Worm (Caenorhabditis elegans) whole organism, young adult: ENCODE results near the gene dohh-1.

Source experiments
- B0019.2 ChIP-seq: fragments of 200-800 bp; sonication (Bioruptor generic); conservative IDR thresholded peaks from 2 replicates; pipeline ENCODE4 v1.3.6; 2022; ENCODE audit warnings: missing genetic modification reagents, missing genetic modification characterization, missing compliant biosample characterization
- B0261.1 ChIP-seq: sonication (generic microtip); optimal IDR thresholded peaks from 2 replicates; lab custom pipeline; 2016; ENCODE audit warnings: mild to moderate bottlenecking, missing genetic modification characterization, moderate library complexity, missing compliant biosample characterization
- D2030.7 ChIP-seq: fragments of 200-800 bp; sonication (Bioruptor generic); IDR thresholded peaks from 2 replicates; pipeline ENCODE4 v1.3.6; 2022; ENCODE audit warnings: missing genetic modification reagents, missing genetic modification characterization, missing compliant biosample characterization
- F22D6.2 ChIP-seq: sonication (generic microtip); optimal IDR thresholded peaks from 2 replicates; lab custom pipeline; 2016; ENCODE audit warnings: mild to moderate bottlenecking, missing genetic modification characterization, missing compliant biosample characterization
- F33H1.4 ChIP-seq: fragments of 200-800 bp; sonication (Bioruptor generic); IDR thresholded peaks from 2 replicates; pipeline ENCODE4 v1.3.6; 2022; ENCODE audit warnings: missing genetic modification reagents, missing genetic modification characterization, missing compliant biosample characterization
- F39B2.1 ChIP-seq: fragments of 200-800 bp; sonication (Bioruptor generic); IDR thresholded peaks from 2 replicates; pipeline ENCODE4 v1.3.6; 2022; ENCODE audit warnings: missing genetic modification reagents, missing genetic modification characterization, missing compliant biosample characterization
- F52B5.7 ChIP-seq: sonication (generic microtip); optimal IDR thresholded peaks from 2 replicates; lab custom pipeline; 2016; ENCODE audit warnings: mild to moderate bottlenecking, missing genetic modification characterization, missing compliant biosample characterization
- F57C9.4 ChIP-seq: sonication (generic microtip); optimal IDR thresholded peaks from 2 replicates; lab custom pipeline; 2017; ENCODE audit warnings: mild to moderate bottlenecking, missing genetic modification characterization, missing compliant biosample characterization
- Y67H2A.10 ChIP-seq: fragments of 200-800 bp; sonication (Bioruptor generic); conservative IDR thresholded peaks from 2 replicates; pipeline ENCODE4 v1.3.6; 2022; ENCODE audit warnings: missing genetic modification reagents, missing genetic modification characterization, missing compliant biosample characterization
- Y95B8A.8 ChIP-seq: fragments of 200-800 bp; sonication (Bioruptor generic); IDR thresholded peaks from 2 replicates; pipeline ENCODE4 v1.3.6; 2022; ENCODE audit warnings: missing genetic modification reagents, missing genetic modification characterization, missing compliant biosample characterization
- attf-6 ChIP-seq: fragments of 200-800 bp; sonication (Bioruptor generic); IDR thresholded peaks from 2 replicates; pipeline ENCODE4 v1.3.6; 2022; ENCODE audit warnings: missing genetic modification reagents, missing genetic modification characterization, missing compliant biosample characterization
- bed-1 ChIP-seq: fragments of 200-800 bp; sonication (Bioruptor generic); IDR thresholded peaks from 2 replicates; pipeline ENCODE4 v1.3.6; 2022; ENCODE audit warnings: missing genetic modification reagents, missing genetic modification characterization, missing compliant biosample characterization
- ceh-100 ChIP-seq: fragments of 200-800 bp; sonication (Bioruptor generic); IDR thresholded peaks from 2 replicates; pipeline ENCODE4 v1.3.6; 2022; ENCODE audit warnings: missing genetic modification reagents, missing genetic modification characterization, missing compliant biosample characterization
- ceh-40 ChIP-seq: fragments of 200-800 bp; sonication (Bioruptor generic); IDR thresholded peaks from 2 replicates; pipeline ENCODE4 v1.3.6; 2022; ENCODE audit warnings: missing genetic modification characterization, missing compliant biosample characterization
- ceh-58 ChIP-seq: fragments of 200-800 bp; sonication (Bioruptor generic); IDR thresholded peaks from 2 replicates; pipeline ENCODE4 v1.3.6; 2022; ENCODE audit warnings: missing genetic modification characterization, missing compliant biosample characterization
- dox-1 ChIP-seq: fragments of 200-800 bp; sonication (Bioruptor generic); IDR thresholded peaks from 2 replicates; pipeline ENCODE4 v1.3.6; 2022; ENCODE audit warnings: missing genetic modification reagents, missing genetic modification characterization, missing compliant biosample characterization
- dpl-1 ChIP-seq: fragments of 150-350 bp; optimal IDR thresholded peaks from 2 replicates; lab custom pipeline; 2014; ENCODE audit warnings: missing biosample characterization, missing genetic modification reagents, missing genetic modification characterization
- egrh-3 ChIP-seq: fragments of 200-800 bp; sonication (Bioruptor generic); IDR thresholded peaks from 2 replicates; pipeline ENCODE4 v1.3.6; 2022; ENCODE audit warnings: missing genetic modification reagents, missing genetic modification characterization, missing compliant biosample characterization
- ets-4 ChIP-seq: fragments of 200-800 bp; sonication (Bioruptor generic); optimal IDR thresholded peaks from 2 replicates; lab custom pipeline; 2018; ENCODE audit warnings: mild to moderate bottlenecking, missing genetic modification characterization, missing compliant biosample characterization
- fkh-3 ChIP-seq: sonication (generic microtip); optimal IDR thresholded peaks from 2 replicates; lab custom pipeline; 2016; ENCODE audit warnings: mild to moderate bottlenecking, missing genetic modification characterization, missing compliant biosample characterization
- hmg-1.2 ChIP-seq: fragments of 200-800 bp; sonication (Bioruptor generic); IDR thresholded peaks from 2 replicates; pipeline ENCODE4 v1.3.6; 2022; ENCODE audit warnings: missing genetic modification reagents, missing genetic modification characterization, missing compliant biosample characterization
- hrde-1 ChIP-seq: sonication (generic microtip); optimal IDR thresholded peaks from 2 replicates; lab custom pipeline; 2016; ENCODE audit warnings: missing genetic modification characterization, mild to moderate bottlenecking, missing compliant biosample characterization, moderate library complexity, missing genotype, missing genetic modification reagents, borderline replicate concordance
- lag-1 ChIP-seq: fragments of 200-800 bp; sonication (Bioruptor generic); IDR thresholded peaks from 2 replicates; pipeline ENCODE4 v1.3.6; 2022; ENCODE audit warnings: missing genetic modification reagents, missing genetic modification characterization, missing compliant biosample characterization
- let-607 ChIP-seq, 2 experiments: fragments of 200-800 bp in 1 of 2; sonication (Bioruptor generic) in 1 of 2; sonication (generic microtip) in 1 of 2; optimal IDR thresholded peaks; 2 replicates each; lab custom pipeline; 2016 to 2018; ENCODE audit warnings: mild to moderate bottlenecking in 2 of 2, missing compliant biosample characterization in 2 of 2, missing genetic modification characterization in 2 of 2, moderate library complexity in 2 of 2, missing genotype in 1 of 2
- lsl-1 ChIP-seq: fragments of 200-800 bp; sonication (Bioruptor generic); optimal IDR thresholded peaks from 2 replicates; lab custom pipeline; 2018; ENCODE audit warnings: mild to moderate bottlenecking, missing genetic modification characterization, moderate library complexity, missing compliant biosample characterization
- mes-4 ChIP-seq: sonication (generic microtip); optimal IDR thresholded peaks from 2 replicates; lab custom pipeline; 2016; ENCODE audit warnings: missing genotype, missing genetic modification characterization, missing compliant biosample characterization
- mxl-1 ChIP-seq: sonication (generic microtip); optimal IDR thresholded peaks from 2 replicates; lab custom pipeline; 2016; ENCODE audit warnings: missing genetic modification characterization, missing compliant biosample characterization
- nfya-1 ChIP-seq: sonication (generic microtip); optimal IDR thresholded peaks from 2 replicates; lab custom pipeline; 2017; ENCODE audit warnings: antibody characterized with exemption, missing compliant biosample characterization, missing genetic modification characterization, borderline replicate concordance; ENCODE audit not compliant: insufficient read depth
- nhr-120 ChIP-seq: fragments of 200-800 bp; sonication (Bioruptor generic); IDR thresholded peaks from 2 replicates; pipeline ENCODE4 v1.3.6; 2022; ENCODE audit warnings: missing genetic modification characterization, missing compliant biosample characterization
- rpc-1 ChIP-seq, 2 experiments: fragments of 150-350 bp in 1 of 2; sonication (generic microtip) in 1 of 2; optimal IDR thresholded peaks; 2 replicates each; lab custom pipeline; 2014 to 2018; ENCODE audit warnings: missing biosample characterization in 1 of 2, missing genetic modification characterization in 1 of 2, missing genetic modification reagents in 1 of 2, missing genotype in 1 of 2
- sdz-38 ChIP-seq: sonication (generic microtip); optimal IDR thresholded peaks from 2 replicates; lab custom pipeline; 2016; ENCODE audit warnings: missing genotype, missing genetic modification characterization, missing compliant biosample characterization
- snpc-1.1 ChIP-seq: sonication (generic microtip); optimal IDR thresholded peaks from 2 replicates; lab custom pipeline; 2017; ENCODE audit warnings: missing genetic modification characterization, mild to moderate bottlenecking, missing compliant biosample characterization, antibody characterized with exemption, moderate library complexity, missing genotype, missing genetic modification reagents; ENCODE audit not compliant: insufficient read depth
- snpc-1.3 ChIP-seq: sonication (generic microtip); optimal IDR thresholded peaks from 2 replicates; lab custom pipeline; 2017; ENCODE audit warnings: missing genetic modification characterization, mild to moderate bottlenecking, missing compliant biosample characterization, antibody characterized with exemption, moderate library complexity, missing genotype, missing genetic modification reagents; ENCODE audit not compliant: insufficient read depth
- somi-1 ChIP-seq: fragments of 200-800 bp; sonication (Bioruptor generic); optimal IDR thresholded peaks from 2 replicates; lab custom pipeline; 2018; ENCODE audit warnings: mild to moderate bottlenecking, missing genetic modification characterization, missing compliant biosample characterization
- tbp1 ChIP-seq: fragments of 200-800 bp; sonication (Bioruptor generic); optimal IDR thresholded peaks from 2 replicates; lab custom pipeline; 2018; ENCODE audit warnings: mild to moderate bottlenecking, missing genetic modification characterization, missing compliant biosample characterization
- tbx-9 ChIP-seq: sonication (generic microtip); optimal IDR thresholded peaks from 2 replicates; lab custom pipeline; 2016; ENCODE audit warnings: borderline replicate concordance, missing genetic modification characterization, inconsistent platforms, missing compliant biosample characterization
- zfh-2 ChIP-seq: fragments of 200-800 bp; sonication (Bioruptor generic); conservative IDR thresholded peaks from 2 replicates; pipeline ENCODE4 v1.3.6; 2022; ENCODE audit warnings: missing genetic modification reagents, missing genetic modification characterization, missing compliant biosample characterization
- ztf-18 ChIP-seq: sonication (generic microtip); optimal IDR thresholded peaks from 2 replicates; lab custom pipeline; 2016; ENCODE audit warnings: missing genotype, mild to moderate bottlenecking, missing genetic modification characterization, missing compliant biosample characterization
- ztf-22 ChIP-seq: fragments of 200-800 bp; sonication (Bioruptor generic); optimal IDR thresholded peaks from 2 replicates; lab custom pipeline; 2018; ENCODE audit warnings: mild to moderate bottlenecking, missing genetic modification characterization, moderate library complexity, missing compliant biosample characterization
- ztf-28 ChIP-seq: fragments of 200-800 bp; sonication (Bioruptor generic); IDR thresholded peaks from 2 replicates; pipeline ENCODE4 v1.3.6; 2022; ENCODE audit warnings: missing genetic modification reagents, missing genetic modification characterization, missing compliant biosample characterization
- ztf-3 ChIP-seq: fragments of 200-800 bp; sonication (Bioruptor generic); optimal IDR thresholded peaks from 2 replicates; lab custom pipeline; 2018; ENCODE audit warnings: mild to moderate bottlenecking, missing genetic modification characterization, missing compliant biosample characterization
- ztf-6 ChIP-seq: fragments of 200-800 bp; sonication (Bioruptor generic); IDR thresholded peaks from 2 replicates; pipeline ENCODE4 v1.3.6; 2022; ENCODE audit warnings: missing genetic modification reagents, missing genetic modification characterization, missing compliant biosample characterization

The dohh-1 gene

DNA sequence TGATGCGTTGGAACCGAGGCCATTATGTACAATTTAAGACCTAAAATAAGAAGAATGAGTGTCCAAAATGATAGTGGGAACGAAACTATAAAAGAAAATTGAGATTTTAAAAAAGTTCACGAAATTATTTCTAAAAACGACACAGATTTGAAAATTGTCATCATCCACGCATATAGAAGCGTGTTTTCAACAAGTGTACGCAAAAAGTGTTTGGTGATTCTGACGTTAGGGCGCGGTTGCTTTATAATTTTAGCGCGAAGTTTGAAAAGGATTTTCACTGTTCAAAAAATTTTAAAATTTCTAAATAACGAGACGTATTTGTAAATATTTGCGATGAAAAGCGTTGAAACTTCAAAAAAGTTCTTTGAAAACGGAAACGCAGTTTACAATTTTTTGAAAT lies 16.4 kb upstream of the dohh-1 start, which contains the start of gene cdc-48.1 (continued):
- TF ChIP-seq Y67H2A.10 (GFP tag; lab: Robert Waterston, UW) (peak; percentile 98), let-607 (tag; optimal IDR thresholded peaks at IDR 0.05; lab: Kevin White, UChicago) (peak; percentile 98), tbx-9 (tag; lab: Kevin White, UChicago) (no peak), F22D6.2 (tag; lab: Kevin White, UChicago) (peak; percentile 95), rpc-1 (optimal IDR thresholded peaks at IDR 0.05; lab: Kevin White, UChicago) (peak; percentile 18), rpc-1 (tag; optimal IDR thresholded peaks at IDR 0.05; lab: Kevin White, UChicago) (peak; percentile 14), fkh-3 (tag; lab: Kevin White, UChicago) (peak; percentile 59), F57C9.4 (tag; lab: Kevin White, UChicago) (peak; percentile 93), ztf-6 (peak; percentile 99), D2030.7 (peak; percentile 99), snpc-1.1 (peak; percentile 87), hrde-1 (tag; lab: Kevin White, UChicago) (peak; percentile 96), bed-1 (GFP tag; lab: Robert Waterston, UW) (peak; percentile 91), B0261.1 (tag; lab: Kevin White, UChicago) (peak; percentile 48), attf-6 (GFP tag; lab: Robert Waterston, UW) (peak; percentile 92), ztf-3 (GFP tag; lab: Kevin White, UChicago) (peak; percentile 96), ets-4 (GFP tag; lab: Kevin White, UChicago) (peak; percentile 97), ceh-40 (GFP tag; lab: Robert Waterston, UW) (peak; percentile 94), B0019.2 (GFP tag; lab: Robert Waterston, UW) (peak; percentile 98), mes-4 (peak; percentile 86), lsl-1 (GFP tag; lab: Kevin White, UChicago) (peak; percentile 96), mxl-1 (no peak), ztf-28 (GFP tag; lab: Robert Waterston, UW) (peak; percentile 97), ceh-58 (GFP tag; lab: Robert Waterston, UW) (0 out of 2 replicates have a peak, but pooled peaks have one; percentile 88), egrh-3 (GFP tag; lab: Robert Waterston, UW) (peak; percentile 64; the same call in 1 of the 2 replicates), lag-1 (GFP tag; lab: Robert Waterston, UW) (no peak; the same call in 1 of the 2 replicates), F39B2.1 (peak; percentile 94), hmg-1.2 (GFP tag; lab: Robert Waterston, UW) (peak; percentile 94), F33H1.4 (GFP tag; lab: Robert Waterston, UW) (peak; percentile 96), ztf-18 (peak; percentile 89)

- TF ChIP-seq F52B5.7 (tag; lab: Kevin White, UChicago) (no peak), F22D6.2 (tag; lab: Kevin White, UChicago) (no peak)
Measured at ce11 chrII:10564578-10564977, 15.2 kb upstream of the dohh-1 start, which contains the start of the genes C06A1.6 and C06A1.7. Gene C06A1.6, minus strand, starts transcription at chrII:10564678. Gene C06A1.7, plus strand, starts transcription at chrII:10564891.

DNA sequence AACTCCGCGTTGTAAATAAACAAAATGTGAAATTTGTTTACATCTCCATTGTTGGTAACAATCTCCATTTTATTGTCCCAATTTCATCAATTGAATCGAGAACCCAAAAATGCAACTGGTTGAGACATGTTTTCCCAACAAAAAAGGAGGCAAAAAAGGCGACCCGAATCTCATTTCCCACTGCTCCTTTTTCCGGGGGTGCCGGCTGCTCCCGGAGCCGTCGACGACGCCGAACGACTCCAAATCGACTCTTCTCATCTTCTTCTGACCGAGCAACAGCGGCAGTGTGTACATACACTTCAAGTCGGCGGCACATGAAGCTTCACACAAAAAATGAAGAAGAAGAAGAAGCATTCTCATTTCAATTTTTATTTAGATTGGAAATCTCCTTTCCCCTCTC lies 13.3 kb upstream of the dohh-1 start:
- TF ChIP-seq ztf-22 (GFP tag; lab: Kevin White, UChicago) (no peak), hrde-1 (tag; lab: Kevin White, UChicago) (no peak), zfh-2 (GFP tag; lab: Robert Waterston, UW) (peak; percentile 59), somi-1 (no peak)

- TF ChIP-seq tbx-9 (tag; lab: Kevin White, UChicago) (no peak), ceh-100 (GFP tag; lab: Robert Waterston, UW) (no peak), snpc-1.3 (tag; lab: Kevin White, UChicago) (no peak), tbp1 (no peak), Y95B8A.8 (GFP tag; lab: Robert Waterston, UW) (no peak), zfh-2 (GFP tag; lab: Robert Waterston, UW) (no peak), nhr-120 (GFP tag; lab: Robert Waterston, UW) (no peak), dpl-1 (GFP tag; lab: Kevin White, UChicago) (no peak), sdz-38 (tag; lab: Kevin White, UChicago) (no peak), let-607 (tag; optimal IDR thresholded peaks at IDR 0.05; lab: Kevin White, UChicago) (no peak), nfya-1 (tag; lab: Kevin White, UChicago) (no peak), F39B2.1 (no peak), dox-1 (GFP tag; lab: Robert Waterston, UW) (no peak)
Measured at ce11 chrII:10569498-10569897, 10.3 kb upstream of the dohh-1 start.
